Worm (Caenorhabditis elegans) whole organism, young adult: ENCODE results near the gene ZC116.5.

Experiments used
- D2030.7 ChIP-seq: fragments of 200-800 bp; sonication (Bioruptor generic); IDR thresholded peaks from 2 replicates; pipeline ENCODE4 v1.3.6; 2022; ENCODE audit warnings: missing genetic modification reagents, missing genetic modification characterization, missing compliant biosample characterization
- F10E7.11 ChIP-seq: sonication (generic microtip); optimal IDR thresholded peaks from 2 replicates; lab custom pipeline; 2017; ENCODE audit warnings: mild to moderate bottlenecking, missing genetic modification characterization, moderate library complexity, missing compliant biosample characterization
- F22D6.2 ChIP-seq: sonication (generic microtip); optimal IDR thresholded peaks from 2 replicates; lab custom pipeline; 2016; ENCODE audit warnings: mild to moderate bottlenecking, missing genetic modification characterization, missing compliant biosample characterization
- F23B12.7 ChIP-seq: sonication (generic microtip); optimal IDR thresholded peaks from 2 replicates; lab custom pipeline; 2017; ENCODE audit warnings: missing genetic modification characterization, mild to moderate bottlenecking, missing compliant biosample characterization, antibody characterized with exemption, moderate library complexity; ENCODE audit not compliant: insufficient read depth
- K12H6.12 ChIP-seq: fragments of 200-800 bp; sonication (Bioruptor generic); optimal IDR thresholded peaks from 2 replicates; lab custom pipeline; 2018; ENCODE audit warnings: mild to moderate bottlenecking, missing genetic modification characterization, missing compliant biosample characterization
- T07F8.4 ChIP-seq: sonication (generic microtip); optimal IDR thresholded peaks from 2 replicates; lab custom pipeline; 2016; ENCODE audit warnings: mild to moderate bottlenecking, missing genetic modification characterization, moderate library complexity, missing compliant biosample characterization
- T26A5.8 ChIP-seq: sonication (generic microtip); optimal IDR thresholded peaks from 2 replicates; lab custom pipeline; 2016; ENCODE audit warnings: missing genetic modification characterization, missing compliant biosample characterization
- Y56A3A.18 ChIP-seq: fragments of 200-800 bp; sonication (Bioruptor generic); IDR thresholded peaks from 2 replicates; pipeline ENCODE4 v1.3.6; 2022; ENCODE audit warnings: missing genetic modification reagents, missing genetic modification characterization, missing compliant biosample characterization
- Y79H2A.3 ChIP-seq: fragments of 200-800 bp; sonication (Bioruptor generic); conservative IDR thresholded peaks from 2 replicates; pipeline ENCODE4 v1.3.6; 2022; ENCODE audit warnings: missing genetic modification reagents, missing genetic modification characterization, missing compliant biosample characterization
- akir-1 ChIP-seq: fragments of 200-800 bp; sonication (Bioruptor generic); optimal IDR thresholded peaks from 2 replicates; lab custom pipeline; 2018; ENCODE audit warnings: mild to moderate bottlenecking, missing genetic modification characterization, moderate library complexity, missing compliant biosample characterization
- atf-7 ChIP-seq: sonication (generic microtip); optimal IDR thresholded peaks from 2 replicates; lab custom pipeline; 2017; ENCODE audit warnings: mild to moderate bottlenecking, missing genetic modification characterization, missing compliant biosample characterization
- athp-1 ChIP-seq: sonication (generic microtip); optimal IDR thresholded peaks from 2 replicates; lab custom pipeline; 2017; ENCODE audit warnings: mild to moderate bottlenecking, missing genetic modification characterization, missing compliant biosample characterization
- attf-5 ChIP-seq: fragments of 200-800 bp; sonication (Bioruptor generic); optimal IDR thresholded peaks from 2 replicates; lab custom pipeline; 2018; ENCODE audit warnings: mild to moderate bottlenecking, missing genetic modification characterization, missing compliant biosample characterization
- ccch-3 ChIP-seq: fragments of 200-800 bp; sonication (Bioruptor generic); optimal IDR thresholded peaks from 2 replicates; lab custom pipeline; 2018; ENCODE audit warnings: mild to moderate bottlenecking, missing genetic modification characterization, missing compliant biosample characterization
- cebp-1 ChIP-seq, 2 experiments: fragments of 200-800 bp in 1 of 2; sonication (Bioruptor generic) in 1 of 2; sonication (generic microtip) in 1 of 2; IDR thresholded peaks in 1 of 2; optimal IDR thresholded peaks in 1 of 2; 2 replicates each; pipeline versions ENCODE4 v1.3.6 to Lab custom; 2017 to 2022; ENCODE audit warnings: missing compliant biosample characterization in 2 of 2, missing genetic modification characterization in 2 of 2, mild to moderate bottlenecking in 1 of 2, missing genetic modification reagents in 1 of 2, moderate library complexity in 1 of 2
- cebp-2 ChIP-seq: fragments of 200-800 bp; sonication (Bioruptor generic); IDR thresholded peaks from 2 replicates; pipeline ENCODE4 v1.3.6; 2022; ENCODE audit warnings: missing genetic modification characterization, missing compliant biosample characterization
- ceh-58 ChIP-seq: fragments of 200-800 bp; sonication (Bioruptor generic); IDR thresholded peaks from 2 replicates; pipeline ENCODE4 v1.3.6; 2022; ENCODE audit warnings: missing genetic modification characterization, missing compliant biosample characterization
- ceh-79 ChIP-seq: sonication (generic microtip); optimal IDR thresholded peaks from 2 replicates; lab custom pipeline; 2017; ENCODE audit warnings: mild to moderate bottlenecking, missing genetic modification characterization, missing compliant biosample characterization
- dox-1 ChIP-seq: fragments of 200-800 bp; sonication (Bioruptor generic); IDR thresholded peaks from 2 replicates; pipeline ENCODE4 v1.3.6; 2022; ENCODE audit warnings: missing genetic modification reagents, missing genetic modification characterization, missing compliant biosample characterization
- egl-18 ChIP-seq: fragments of 200-800 bp; sonication (Bioruptor generic); IDR thresholded peaks from 2 replicates; pipeline ENCODE4 v1.3.6; 2022; ENCODE audit warnings: missing genetic modification reagents, missing genetic modification characterization, missing compliant biosample characterization
- ekl-4 ChIP-seq: fragments of 200-800 bp; sonication (Bioruptor generic); IDR thresholded peaks from 2 replicates; pipeline ENCODE4 v1.3.6; 2022; ENCODE audit warnings: missing genetic modification reagents, missing genetic modification characterization, missing compliant biosample characterization
- him-1 ChIP-seq: sonication (generic microtip); optimal IDR thresholded peaks from 2 replicates; lab custom pipeline; 2016; ENCODE audit warnings: missing genotype, missing genetic modification reagents, missing genetic modification characterization, missing compliant biosample characterization
- hlh-12 ChIP-seq: sonication (generic microtip); optimal IDR thresholded peaks from 2 replicates; lab custom pipeline; 2016; ENCODE audit warnings: missing genetic modification characterization, missing compliant biosample characterization
- hlh-26 ChIP-seq: fragments of 200-800 bp; sonication (Bioruptor generic); conservative IDR thresholded peaks from 2 replicates; pipeline ENCODE4 v1.3.6; 2022; ENCODE audit warnings: missing genetic modification reagents, missing genetic modification characterization, missing compliant biosample characterization
- hsf-1 ChIP-seq: fragments of 200-800 bp; sonication (Bioruptor generic); IDR thresholded peaks from 2 replicates; pipeline ENCODE4 v1.3.6; 2022; ENCODE audit warnings: missing genetic modification reagents, missing genetic modification characterization, missing compliant biosample characterization
- lag-1 ChIP-seq: fragments of 200-800 bp; sonication (Bioruptor generic); IDR thresholded peaks from 2 replicates; pipeline ENCODE4 v1.3.6; 2022; ENCODE audit warnings: missing genetic modification reagents, missing genetic modification characterization, missing compliant biosample characterization
- lin-35 ChIP-seq, 3 experiments: fragments of 150-350 bp in 2 of 3; sonication (generic microtip) in 1 of 3; optimal IDR thresholded peaks; 2 replicates each; lab custom pipeline; 2014 to 2018; ENCODE audit warnings: missing biosample characterization in 3 of 3, missing genetic modification characterization in 3 of 3, missing genetic modification reagents in 3 of 3
- lin-54 ChIP-seq: fragments of 200-800 bp; sonication (Bioruptor generic); optimal IDR thresholded peaks from 2 replicates; lab custom pipeline; 2018; ENCODE audit warnings: mild to moderate bottlenecking, missing genetic modification characterization, missing compliant biosample characterization
- lir-1 ChIP-seq: fragments of 200-800 bp; sonication (Bioruptor generic); conservative IDR thresholded peaks from 2 replicates; pipeline ENCODE4 v1.3.6; 2022; ENCODE audit warnings: missing genetic modification reagents, missing genetic modification characterization, missing compliant biosample characterization
- madf-3 ChIP-seq: fragments of 200-800 bp; sonication (Bioruptor generic); IDR thresholded peaks from 2 replicates; pipeline ENCODE4 v1.3.6; 2022; ENCODE audit warnings: missing genetic modification reagents, missing genetic modification characterization, missing compliant biosample characterization
- madf-6 ChIP-seq: fragments of 200-800 bp; sonication (Bioruptor generic); IDR thresholded peaks from 2 replicates; pipeline ENCODE4 v1.3.6; 2022; ENCODE audit warnings: missing genetic modification reagents, missing genetic modification characterization, missing compliant biosample characterization
- mel-28 ChIP-seq: sonication (generic microtip); optimal IDR thresholded peaks from 2 replicates; lab custom pipeline; 2016; ENCODE audit warnings: borderline replicate concordance, mild to moderate bottlenecking, missing genetic modification characterization, missing compliant biosample characterization
- mxl-1 ChIP-seq: sonication (generic microtip); optimal IDR thresholded peaks from 2 replicates; lab custom pipeline; 2016; ENCODE audit warnings: missing genetic modification characterization, missing compliant biosample characterization
- nfya-1 ChIP-seq: sonication (generic microtip); optimal IDR thresholded peaks from 2 replicates; lab custom pipeline; 2017; ENCODE audit warnings: antibody characterized with exemption, missing compliant biosample characterization, missing genetic modification characterization, borderline replicate concordance; ENCODE audit not compliant: insufficient read depth
- nfyb-1 ChIP-seq: fragments of 200-800 bp; sonication (Bioruptor generic); IDR thresholded peaks from 2 replicates; pipeline ENCODE4 v1.3.6; 2022; ENCODE audit warnings: missing genetic modification reagents, missing genetic modification characterization, missing compliant biosample characterization
- repo-1 ChIP-seq: sonication (generic microtip); optimal IDR thresholded peaks from 2 replicates; lab custom pipeline; 2017; ENCODE audit warnings: mild to moderate bottlenecking, missing genetic modification characterization, missing compliant biosample characterization
- somi-1 ChIP-seq: fragments of 200-800 bp; sonication (Bioruptor generic); optimal IDR thresholded peaks from 2 replicates; lab custom pipeline; 2018; ENCODE audit warnings: mild to moderate bottlenecking, missing genetic modification characterization, missing compliant biosample characterization
- tlf-1 ChIP-seq: fragments of 200-800 bp; sonication (Bioruptor generic); optimal IDR thresholded peaks from 2 replicates; lab custom pipeline; 2018; ENCODE audit warnings: mild to moderate bottlenecking, missing genetic modification characterization, missing compliant biosample characterization
- xnd-1 ChIP-seq: sonication (generic microtip); optimal IDR thresholded peaks from 2 replicates; lab custom pipeline; 2016; ENCODE audit warnings: missing genotype, missing genetic modification reagents, missing genetic modification characterization, missing compliant biosample characterization
- zim-3 ChIP-seq: sonication (generic microtip); optimal IDR thresholded peaks from 2 replicates; lab custom pipeline; 2017; ENCODE audit warnings: mild to moderate bottlenecking, missing genetic modification characterization, moderate library complexity, missing compliant biosample characterization
- ztf-6 ChIP-seq: fragments of 200-800 bp; sonication (Bioruptor generic); IDR thresholded peaks from 2 replicates; pipeline ENCODE4 v1.3.6; 2022; ENCODE audit warnings: missing genetic modification reagents, missing genetic modification characterization, missing compliant biosample characterization

Gene ZC116.5

DNA sequence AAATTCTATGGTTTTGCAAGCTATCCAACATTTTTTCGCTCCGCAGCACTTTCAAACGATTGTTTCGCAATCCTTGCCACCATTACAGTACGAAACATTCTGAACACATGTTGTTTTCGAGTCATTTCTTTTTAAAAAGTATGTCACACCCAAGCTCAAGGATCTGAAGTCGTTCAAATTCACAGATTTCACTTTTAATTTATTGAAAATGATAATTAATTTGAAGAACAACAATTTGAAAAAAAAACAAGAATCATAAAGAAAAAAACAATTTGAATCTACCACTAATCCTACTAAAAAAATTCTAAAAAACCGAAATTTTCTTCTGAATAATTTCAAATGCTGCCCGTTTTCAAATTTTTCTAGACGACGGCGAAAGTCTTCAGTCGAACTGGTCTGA, 16.4 kb downstream of the ZC116.5 start, which contains the start of gene C14C10.2:
Gene C14C10.2 (minus strand): TSS at position 101 of the 400 bp plus-strand sequence.
- TF ChIP-seq F23B12.7 (no peak), madf-3 (GFP tag; lab: Robert Waterston, UW) (no peak), cebp-1 (GFP tag; IDR thresholded peaks at IDR 0.05; lab: Robert Waterston, UW) (no peak), cebp-1 (tag; optimal IDR thresholded peaks at IDR 0.05; lab: Kevin White, UChicago) (peak; percentile 2)
- TF ChIP-seq, all 124 proteins: peak for 1

DNA sequence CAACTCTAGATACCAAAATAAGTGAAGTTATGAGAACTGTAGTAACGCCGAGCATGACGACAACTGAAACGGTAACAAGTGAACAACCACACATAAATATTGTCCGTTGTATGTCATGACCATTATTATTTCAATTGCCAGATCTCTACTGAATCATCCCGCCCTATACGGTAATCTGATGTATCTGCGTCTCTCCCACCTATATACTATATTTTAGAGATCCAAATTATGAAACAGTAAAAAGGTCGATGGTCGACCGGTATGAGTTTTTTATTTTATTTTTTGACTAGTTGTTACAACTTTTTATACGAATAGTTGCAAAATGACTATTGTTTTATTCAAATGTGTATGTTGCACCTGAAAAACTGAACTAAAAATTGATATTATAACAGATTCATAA, 18.2 kb downstream of the ZC116.5 start, which contains the start of gene ttr-43:
Gene ttr-43 (minus strand): TSS at position 101 of the 400 bp plus-strand sequence.
- no peak for TF ChIP-seq mxl-1 (tag; lab: Kevin White, UChicago)
- no peak for TF ChIP-seq dox-1 (GFP tag; lab: Robert Waterston, UW)
- TF ChIP-seq Y79H2A.3 (GFP tag; lab: Robert Waterston, UW) = no peak
- no peak for TF ChIP-seq somi-1
- TF ChIP-seq lin-35 (GFP tag; optimal IDR thresholded peaks at IDR 0.05; lab: Kevin White, UChicago) = no peak
- no peak for TF ChIP-seq cebp-2 (GFP tag; lab: Robert Waterston, UW)
- TF ChIP-seq ztf-6 (GFP tag; lab: Robert Waterston, UW) = no peak
- no peak for TF ChIP-seq nfyb-1
- no peak for TF ChIP-seq lag-1
- no peak for TF ChIP-seq athp-1 (tag; lab: Kevin White, UChicago)
- no peak for TF ChIP-seq hlh-26 (GFP tag; lab: Robert Waterston, UW)
- no peak for TF ChIP-seq akir-1 (GFP tag; lab: Kevin White, UChicago)
- TF ChIP-seq T07F8.4 (tag; lab: Kevin White, UChicago) = no peak
- no peak for TF ChIP-seq attf-5
- TF ChIP-seq Y56A3A.18 = no peak
- TF ChIP-seq hsf-1 (GFP tag; lab: Robert Waterston, UW) = no peak
- no peak for TF ChIP-seq him-1 (tag; lab: Kevin White, UChicago)
- no peak for TF ChIP-seq egl-18 (GFP tag; lab: Robert Waterston, UW)

DNA sequence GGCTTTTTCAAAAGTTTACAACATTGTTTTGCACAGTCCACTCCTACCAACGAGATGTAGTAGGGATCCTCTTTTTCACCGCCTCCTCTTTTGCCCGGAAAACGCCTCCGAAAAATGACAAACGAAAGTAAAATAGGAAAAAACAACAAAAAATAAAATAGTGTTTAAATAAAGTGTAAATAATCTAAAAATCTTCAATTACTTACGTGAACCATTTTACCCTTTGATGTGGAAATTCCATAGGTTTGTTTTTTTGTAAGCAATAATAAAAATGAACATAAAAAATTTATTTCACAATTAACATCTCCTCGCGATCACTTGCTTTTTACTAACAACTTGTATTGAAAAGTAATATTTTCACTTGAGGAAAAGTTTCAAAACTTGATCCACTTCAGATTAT, 20.7 kb downstream of the ZC116.5 start, which contains the start of gene C14C10.1:
Gene C14C10.1 (plus strand): TSS at position 301 of the 400 bp plus-strand sequence.
- no peak for TF ChIP-seq zim-3 (tag; lab: Kevin White, UChicago)
- TF ChIP-seq F22D6.2 (tag; lab: Kevin White, UChicago) = no peak
- no peak for TF ChIP-seq D2030.7 (GFP tag; lab: Robert Waterston, UW)
- no peak for TF ChIP-seq ceh-79 (tag; lab: Kevin White, UChicago)
- TF ChIP-seq ztf-6 (GFP tag; lab: Robert Waterston, UW) = no peak
- TF ChIP-seq mel-28 (tag; lab: Kevin White, UChicago) = no peak
- TF ChIP-seq ceh-58 (GFP tag; lab: Robert Waterston, UW) = no peak
- no peak for TF ChIP-seq atf-7 (tag; lab: Kevin White, UChicago)
- TF ChIP-seq madf-6 (GFP tag; lab: Robert Waterston, UW) = no peak
- TF ChIP-seq K12H6.12 = no peak

DNA sequence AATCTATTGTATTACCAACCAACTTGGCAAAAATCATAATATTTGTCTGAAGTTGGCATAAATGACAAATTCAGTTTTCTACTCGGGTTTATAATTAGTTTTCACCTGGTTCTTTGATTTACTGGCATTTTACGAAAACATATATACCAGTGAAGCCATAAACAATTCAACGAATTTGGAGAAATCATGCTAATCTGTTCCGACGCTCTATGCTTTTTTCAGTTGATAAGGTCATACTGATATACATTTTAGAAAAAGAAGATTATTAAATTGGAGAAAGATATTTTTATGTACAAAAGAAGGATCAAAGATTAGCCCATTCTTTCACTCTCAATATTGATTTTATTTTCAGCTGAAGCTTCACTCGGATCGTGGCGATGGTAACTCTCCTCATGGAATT, 22.0 kb downstream of the ZC116.5 start:
- TF ChIP-seq madf-3 (GFP tag; lab: Robert Waterston, UW) (no peak), lir-1 (GFP tag; lab: Robert Waterston, UW) (no peak), nfya-1 (no peak), attf-5 (no peak), lin-54 (GFP tag; lab: Kevin White, UChicago) (no peak), madf-6 (GFP tag; lab: Robert Waterston, UW) (no peak), ccch-3 (GFP tag; lab: Kevin White, UChicago) (no peak), tlf-1 (GFP tag; lab: Kevin White, UChicago) (no peak), egl-18 (GFP tag; lab: Robert Waterston, UW) (no peak), cebp-2 (GFP tag; lab: Robert Waterston, UW) (no peak), him-1 (tag; lab: Kevin White, UChicago) (no peak), hlh-12 (tag; lab: Kevin White, UChicago) (no peak), ekl-4 (GFP tag; lab: Robert Waterston, UW) (no peak), repo-1 (tag; lab: Kevin White, UChicago) (no peak), T26A5.8 (tag; lab: Kevin White, UChicago) (no peak), F10E7.11 (no peak), xnd-1 (no peak)
